Fruit fly (Drosophila melanogaster) whole organism, embryonic: ENCODE data around the gene CG31817.

Experiments used
- Blimp-1 ChIP-seq: fragments of 200-800 bp; sonication (Bioruptor generic); optimal IDR thresholded peaks from 3 replicates; lab custom pipeline; 2018; ENCODE audit warnings: missing biosample characterization, missing genetic modification characterization, mild to moderate bottlenecking, moderate library complexity, missing genetic modification reagents
- CG1024 ChIP-seq: fragments of 200-800 bp; sonication (Bioruptor generic); IDR thresholded peaks from 2 replicates; pipeline ENCODE4 v1.3.6; 2022; ENCODE audit warnings: missing biosample characterization, missing genetic modification characterization
- CG10366 ChIP-seq: fragments of 200-800 bp; sonication (Bioruptor generic); IDR thresholded peaks from 2 replicates; pipeline ENCODE4 v1.3.6; 2022; ENCODE audit warnings: missing biosample characterization, missing genetic modification characterization
- CG10565 ChIP-seq: fragments of 200-800 bp; sonication (Bioruptor generic); optimal IDR thresholded peaks from 3 replicates; lab custom pipeline; 2016; ENCODE audit warnings: missing biosample characterization, mild to moderate bottlenecking, missing genetic modification characterization
- CG12104 ChIP-seq: fragments of 200-800 bp; sonication (Bioruptor generic); optimal IDR thresholded peaks from 3 replicates; lab custom pipeline; 2016; ENCODE audit warnings: missing biosample characterization, missing genetic modification characterization
- CG30431 ChIP-seq: fragments of 200-800 bp; sonication (Bioruptor generic); optimal IDR thresholded peaks from 2 replicates; lab custom pipeline; 2017; ENCODE audit warnings: missing biosample characterization, missing genetic modification characterization
- CG34422 ChIP-seq: fragments of 200-800 bp; sonication (Bioruptor generic); IDR thresholded peaks from 3 replicates; pipeline ENCODE4 v1.3.6; 2022; ENCODE audit warnings: missing biosample characterization, missing genetic modification characterization
- CG4404 ChIP-seq: fragments of 200-800 bp; sonication (Bioruptor generic); IDR thresholded peaks from 2 replicates; pipeline ENCODE4 v1.3.6; 2022; ENCODE audit warnings: missing biosample characterization, missing genetic modification characterization
- CG6854 ChIP-seq: fragments of 200-800 bp; sonication (Bioruptor generic); optimal IDR thresholded peaks from 3 replicates; lab custom pipeline; 2017; ENCODE audit warnings: missing biosample characterization, mild to moderate bottlenecking, missing genetic modification characterization
- CG8944 ChIP-seq: fragments of 200-800 bp; sonication (Bioruptor generic); optimal IDR thresholded peaks from 3 replicates; lab custom pipeline; 2016; ENCODE audit warnings: missing biosample characterization, missing genetic modification characterization
- CG9876 ChIP-seq: fragments of 200-800 bp; sonication (Bioruptor generic); optimal IDR thresholded peaks from 2 replicates; lab custom pipeline; 2016; ENCODE audit warnings: missing biosample characterization, missing genetic modification characterization
- CoRest ChIP-seq: fragments of 200-800 bp; sonication (Bioruptor generic); optimal IDR thresholded peaks from 3 replicates; lab custom pipeline; 2018; ENCODE audit warnings: missing biosample characterization, mild to moderate bottlenecking, missing genetic modification characterization, moderate library complexity
- Dll ChIP-seq: fragments of 200-800 bp; sonication (Bioruptor generic); IDR thresholded peaks from 4 replicates; pipeline ENCODE4 v1.3.6; 2022; ENCODE audit warnings: missing biosample characterization, missing genetic modification characterization; ENCODE audit not compliant: partially characterized antibody
- Doc3 ChIP-seq: fragments of 200-800 bp; sonication (Bioruptor generic); IDR thresholded peaks from 3 replicates; pipeline ENCODE4 v1.3.6; 2022; ENCODE audit warnings: missing biosample characterization, missing genetic modification characterization; ENCODE audit not compliant: partially characterized antibody
- Dp ChIP-seq: fragments of 200-800 bp; sonication (Bioruptor generic); optimal IDR thresholded peaks from 2 replicates; lab custom pipeline; 2018; ENCODE audit warnings: missing biosample characterization, mild to moderate bottlenecking, missing genetic modification characterization, moderate library complexity
- E2f2 ChIP-seq: fragments of 200-800 bp; sonication (Bioruptor generic); IDR thresholded peaks from 2 replicates; pipeline ENCODE4 v1.3.6; 2022; ENCODE audit warnings: missing biosample characterization, missing genetic modification characterization
- Eip74EF ChIP-seq, 2 experiments: fragments of 200-800 bp in 1 of 2; fragments of >200 bp in 1 of 2; sonication (Bioruptor generic) in 1 of 2; optimal IDR thresholded peaks; 2 replicates each; lab custom pipeline; 2017 to 2019; ENCODE audit warnings: missing biosample characterization in 2 of 2, missing genetic modification characterization in 2 of 2, mild to moderate bottlenecking in 1 of 2, moderate library complexity in 1 of 2
- Hand ChIP-seq: fragments of 200-800 bp; sonication (Bioruptor generic); optimal IDR thresholded peaks from 2 replicates; lab custom pipeline; 2017; ENCODE audit warnings: mild to moderate bottlenecking, missing biosample characterization, missing genetic modification reagents, missing genetic modification characterization
- MESR4 ChIP-seq: fragments of 200-800 bp; sonication (Bioruptor generic); optimal IDR thresholded peaks from 2 replicates; lab custom pipeline; 2018; ENCODE audit warnings: missing biosample characterization, mild to moderate bottlenecking, missing genetic modification characterization, moderate library complexity
- Mad ChIP-seq: fragments of 200-800 bp; sonication (Bioruptor generic); optimal IDR thresholded peaks from 2 replicates; lab custom pipeline; 2016; ENCODE audit warnings: missing biosample characterization, missing genetic modification characterization
- Oaz ChIP-seq: fragments of 200-800 bp; sonication (Bioruptor generic); IDR thresholded peaks from 2 replicates; pipeline ENCODE4 v1.3.6; 2022; ENCODE audit warnings: missing biosample characterization, missing genetic modification characterization
- Optix ChIP-seq: fragments of 200-800 bp; sonication (Bioruptor generic); IDR thresholded peaks from 3 replicates; pipeline ENCODE4 v1.3.6; 2022; ENCODE audit warnings: missing biosample characterization, missing genetic modification characterization
- Ravus ChIP-seq: fragments of 200-800 bp; sonication (Bioruptor generic); IDR thresholded peaks from 2 replicates; pipeline ENCODE4 v1.3.6; 2022; ENCODE audit warnings: missing biosample characterization, missing genetic modification characterization
- abd-A ChIP-seq: fragments of 200-800 bp; sonication (Bioruptor generic); optimal IDR thresholded peaks from 3 replicates; lab custom pipeline; 2019; ENCODE audit warnings: missing biosample characterization, mild to moderate bottlenecking, missing genetic modification characterization, moderate library complexity
- aop ChIP-seq: fragments of 200-800 bp; sonication (Bioruptor generic); IDR thresholded peaks from 2 replicates; pipeline ENCODE4 v1.3.6; 2022; ENCODE audit warnings: missing biosample characterization, missing genetic modification characterization
- bbx ChIP-seq: fragments of 200-800 bp; sonication (Bioruptor generic); IDR thresholded peaks from 2 replicates; pipeline ENCODE4 v1.3.6; 2022; ENCODE audit warnings: missing biosample characterization, missing genetic modification characterization; ENCODE audit not compliant: partially characterized antibody
- bsh ChIP-seq, 2 experiments: fragments of 200-800 bp; sonication (Bioruptor generic); optimal IDR thresholded peaks; 2 replicates each; lab custom pipeline; 2017 to 2018; ENCODE audit warnings: mild to moderate bottlenecking in 2 of 2, missing biosample characterization in 2 of 2, missing genetic modification characterization in 2 of 2, moderate library complexity in 1 of 2
- cas ChIP-seq: fragments of 200-800 bp; sonication (Bioruptor generic); IDR thresholded peaks from 2 replicates; pipeline ENCODE4 v1.3.6; 2022; ENCODE audit warnings: missing biosample characterization, missing genetic modification characterization
- croc ChIP-seq: fragments of 200-800 bp; sonication (Bioruptor generic); conservative IDR thresholded peaks from 3 replicates; pipeline ENCODE4 v1.3.6; 2022; ENCODE audit warnings: missing biosample characterization, missing genetic modification characterization
- h ChIP-seq: fragments of >200 bp; optimal IDR thresholded peaks from 2 replicates; lab custom pipeline; 2017
- hbn ChIP-seq: fragments of 200-800 bp; sonication (Bioruptor generic); IDR thresholded peaks from 2 replicates; pipeline ENCODE4 v1.3.6; 2022; ENCODE audit warnings: missing biosample characterization, missing genetic modification characterization; ENCODE audit not compliant: partially characterized antibody
- hkb ChIP-seq, 2 experiments: fragments of 200-800 bp in 1 of 2; fragments of >200 bp in 1 of 2; sonication (Bioruptor generic) in 1 of 2; IDR thresholded peaks in 1 of 2; optimal IDR thresholded peaks in 1 of 2; 2 replicates each; pipeline versions ENCODE4 v1.3.6 to Lab custom; 2017 to 2022; ENCODE audit warnings: missing biosample characterization in 1 of 2, missing genetic modification characterization in 1 of 2
- jumu ChIP-seq: fragments of 200-800 bp; sonication (Bioruptor generic); optimal IDR thresholded peaks from 3 replicates; lab custom pipeline; 2016; ENCODE audit warnings: missing biosample characterization, missing genetic modification characterization
- nerfin-2 ChIP-seq: fragments of 200-800 bp; sonication (Bioruptor generic); IDR thresholded peaks from 2 replicates; pipeline ENCODE4 v1.3.6; 2022; ENCODE audit warnings: missing biosample characterization, missing genetic modification characterization; ENCODE audit not compliant: partially characterized antibody
- onecut ChIP-seq: fragments of 200-800 bp; sonication (Bioruptor generic); IDR thresholded peaks from 2 replicates; pipeline ENCODE4 v1.3.6; 2022; ENCODE audit warnings: missing biosample characterization, missing genetic modification characterization
- p53 ChIP-seq: fragments of 200-800 bp; sonication (Bioruptor generic); optimal IDR thresholded peaks from 2 replicates; lab custom pipeline; 2016; ENCODE audit warnings: missing biosample characterization, missing genetic modification characterization
- peb ChIP-seq: fragments of 200-800 bp; sonication (Bioruptor generic); IDR thresholded peaks from 2 replicates; pipeline ENCODE4 v1.3.6; 2022; ENCODE audit warnings: missing biosample characterization, missing genetic modification characterization
- pfk ChIP-seq: fragments of 200-800 bp; sonication (Bioruptor generic); optimal IDR thresholded peaks from 2 replicates; lab custom pipeline; 2018; ENCODE audit warnings: missing biosample characterization, mild to moderate bottlenecking, missing genetic modification characterization, moderate library complexity
- psq ChIP-seq: fragments of 200-800 bp; sonication (Bioruptor generic); optimal IDR thresholded peaks from 2 replicates; lab custom pipeline; 2017; ENCODE audit warnings: missing biosample characterization, missing genetic modification characterization
- pzg ChIP-seq: fragments of 200-800 bp; sonication (Bioruptor generic); optimal IDR thresholded peaks from 3 replicates; lab custom pipeline; 2018; ENCODE audit warnings: missing biosample characterization, mild to moderate bottlenecking, missing genetic modification characterization, moderate library complexity
- sc ChIP-seq, 3 experiments: fragments of >200 bp in 2 of 3; fragments of 200-800 bp in 1 of 3; sonication (Bioruptor generic) in 1 of 3; optimal IDR thresholded peaks; 2 replicates in 2 of 3; 3 replicates in 1 of 3; lab custom pipeline; 2017; ENCODE audit warnings: mild to moderate bottlenecking in 1 of 3, missing biosample characterization in 1 of 3, missing genetic modification characterization in 1 of 3, missing genetic modification reagents in 1 of 3
- slp2 ChIP-seq: fragments of 200-800 bp; sonication (Bioruptor generic); optimal IDR thresholded peaks from 2 replicates; lab custom pipeline; 2016; ENCODE audit warnings: missing biosample characterization, missing genetic modification characterization
- stwl ChIP-seq: fragments of 200-800 bp; sonication (Bioruptor generic); optimal IDR thresholded peaks from 3 replicates; lab custom pipeline; 2018; ENCODE audit warnings: missing biosample characterization, mild to moderate bottlenecking, missing genetic modification characterization, moderate library complexity
- tgo ChIP-seq: fragments of 200-800 bp; sonication (Bioruptor generic); IDR thresholded peaks from 3 replicates; pipeline ENCODE4 v1.3.6; 2022; ENCODE audit warnings: missing biosample characterization, missing genetic modification characterization
- tup ChIP-seq: fragments of 200-800 bp; sonication (Bioruptor generic); optimal IDR thresholded peaks from 2 replicates; lab custom pipeline; 2016; ENCODE audit warnings: missing biosample characterization, mild to moderate bottlenecking, missing genetic modification characterization, moderate library complexity
- zf30C ChIP-seq: fragments of 200-800 bp; sonication (Bioruptor generic); optimal IDR thresholded peaks from 3 replicates; lab custom pipeline; 2018; ENCODE audit warnings: missing biosample characterization, mild to moderate bottlenecking, missing genetic modification characterization
- zfh2 ChIP-seq: fragments of 200-800 bp; sonication (Bioruptor generic); optimal IDR thresholded peaks from 2 replicates; lab custom pipeline; 2016; ENCODE audit warnings: missing biosample characterization, missing genetic modification characterization

The CG31817 gene

dm6 chr2L:16350742-16351568, 13.3 kb upstream of the CG31817 start (continued):
- TF ChIP-seq stwl: peak; percentile 27
- peak; percentile 91 for TF ChIP-seq E2f2 (GFP tag; lab: Robert Waterston, UW)
- peak; percentile 98 for TF ChIP-seq peb (GFP tag; lab: Robert Waterston, UW)
- peak; percentile 98 for TF ChIP-seq onecut (GFP tag; lab: Robert Waterston, UW)
- no peak for TF ChIP-seq h (lab: Kevin White, UChicago)
- TF ChIP-seq hkb (optimal IDR thresholded peaks at IDR 0.05; lab: Kevin White, UChicago): no peak
- TF ChIP-seq hkb (GFP tag; IDR thresholded peaks at IDR 0.05; lab: Robert Waterston, UW): peak; percentile 100
- peak; percentile 25 for TF ChIP-seq zf30C (GFP tag; lab: Kevin White, UChicago)
- peak; percentile 99 for TF ChIP-seq Hand
- TF ChIP-seq Dll: peak; percentile 28; the same call in 1 of the 4 replicates
- TF ChIP-seq sc (optimal IDR thresholded peaks at IDR 0.05; lab: Kevin White, UChicago): no peak
- peak; percentile 98 for TF ChIP-seq sc (GFP tag; optimal IDR thresholded peaks at IDR 0.05; lab: Kevin White, UChicago)
- TF ChIP-seq croc: peak; percentile 98
- TF ChIP-seq slp2 (GFP tag; lab: Kevin White, UChicago): peak; percentile 98
- TF ChIP-seq CG6854 (GFP tag; lab: Kevin White, UChicago): peak; percentile 99
- peak; percentile 25 for TF ChIP-seq pzg
- peak; percentile 98 for TF ChIP-seq Blimp-1 (GFP tag; lab: Kevin White, UChicago)
- peak; percentile 93 for TF ChIP-seq CG10565
- TF ChIP-seq Eip74EF (GFP tag; optimal IDR thresholded peaks at IDR 0.05; lab: Kevin White, UChicago): peak in 1 of 2 experiments; percentile 99
- peak; percentile 99 for TF ChIP-seq CG12104
- peak; percentile 34 for TF ChIP-seq Dp (GFP tag; lab: Kevin White, UChicago)
- TF ChIP-seq CG1024: peak; percentile 97
- peak; percentile 55 for TF ChIP-seq pfk (GFP tag; lab: Kevin White, UChicago)
- peak; percentile 98 for TF ChIP-seq cas
- TF ChIP-seq tup (GFP tag; lab: Kevin White, UChicago): peak; percentile 96
- TF ChIP-seq MESR4 (GFP tag; lab: Kevin White, UChicago): peak; percentile 85
- TF ChIP-seq tgo (GFP tag; lab: Robert Waterston, UW): peak; percentile 98
- no peak for TF ChIP-seq Doc3 (GFP tag; lab: Robert Waterston, UW)
- peak; percentile 97 for TF ChIP-seq CG30431 (GFP tag; lab: Kevin White, UChicago)
- peak; percentile 88 for TF ChIP-seq p53
- TF ChIP-seq CoRest (tag; lab: Kevin White, UChicago): peak; percentile 99
- TF ChIP-seq CG4404 (GFP tag; lab: Robert Waterston, UW): peak; percentile 96
- peak; percentile 99 for TF ChIP-seq Oaz (GFP tag; lab: Robert Waterston, UW)
- TF ChIP-seq Ravus: peak; percentile 96
- peak; percentile 97 for TF ChIP-seq jumu (GFP tag; lab: Kevin White, UChicago)
- TF ChIP-seq psq: peak; percentile 98
- TF ChIP-seq bsh (GFP tag; optimal IDR thresholded peaks at IDR 0.05; lab: Kevin White, UChicago): peak; percentile 97 to 99
- TF ChIP-seq CG8944 (GFP tag; lab: Kevin White, UChicago): peak; percentile 96
- peak; percentile 95 for TF ChIP-seq aop (GFP tag; lab: Robert Waterston, UW)
- peak; percentile 93 for TF ChIP-seq CG9876 (GFP tag; lab: Kevin White, UChicago)
- TF ChIP-seq abd-A (tag; lab: Kevin White, UChicago): peak; percentile 95
- TF ChIP-seq nerfin-2 (GFP tag; lab: Robert Waterston, UW): no peak
- TF ChIP-seq zfh2: peak; percentile 96
- TF ChIP-seq Mad (GFP tag; lab: Kevin White, UChicago): peak; percentile 98
- peak; percentile 99 for TF ChIP-seq CG10366 (GFP tag; lab: Robert Waterston, UW)
- TF ChIP-seq bbx (GFP tag; lab: Robert Waterston, UW): no peak
- TF ChIP-seq Optix (GFP tag; lab: Robert Waterston, UW): peak; percentile 96
- peak; percentile 99 for TF ChIP-seq CG34422 (GFP tag; lab: Robert Waterston, UW)
- no peak for TF ChIP-seq hbn
